Worm (Caenorhabditis elegans) whole organism, L1 larva: Measurements from ENCODE around the gene ZK616.65.

ENCODE experiments used
- C16A3.4 ChIP-seq: fragments of 150-350 bp; optimal IDR thresholded peaks from 2 replicates; lab custom pipeline; 2014; ENCODE audit warnings: missing biosample characterization, missing genetic modification characterization
- C34B4.2 ChIP-seq: sonication (generic microtip); optimal IDR thresholded peaks from 2 replicates; lab custom pipeline; 2017; ENCODE audit warnings: mild to moderate bottlenecking, missing genetic modification characterization, missing compliant biosample characterization
- F16B12.6 ChIP-seq: fragments of 150-350 bp; optimal IDR thresholded peaks from 2 replicates; lab custom pipeline; 2014; ENCODE audit warnings: missing biosample characterization, missing genetic modification characterization
- aha-1 ChIP-seq: fragments of 150-350 bp; optimal IDR thresholded peaks from 2 replicates; lab custom pipeline; 2014; ENCODE audit warnings: missing biosample characterization, missing genetic modification characterization
- alr-1 ChIP-seq: fragments of 200-800 bp; sonication (Bioruptor generic); optimal IDR thresholded peaks from 2 replicates; lab custom pipeline; 2018; ENCODE audit warnings: borderline replicate concordance, mild to moderate bottlenecking, missing genetic modification characterization, missing compliant biosample characterization
- ama-1 ChIP-seq: fragments of 150-350 bp; optimal IDR thresholded peaks from 2 replicates; lab custom pipeline; 2014
- dpl-1 ChIP-seq, 3 experiments: fragments of 150-350 bp in 2 of 3; sonication (generic microtip) in 1 of 3; optimal IDR thresholded peaks; 2 replicates each; lab custom pipeline; 2014 to 2017; ENCODE audit warnings: missing biosample characterization in 3 of 3, missing genetic modification characterization in 3 of 3, missing genetic modification reagents in 3 of 3
- efl-1 ChIP-seq, 4 experiments: fragments of 150-350 bp; optimal IDR thresholded peaks in 3 of 4; peaks in 1 of 4; 1 replicate in 1 of 4; 2 replicates in 3 of 4; lab custom pipeline; 2014; ENCODE audit warnings: missing biosample characterization in 2 of 4, missing genetic modification characterization in 2 of 4, missing genetic modification reagents in 2 of 4
- egl-13 ChIP-seq: sonication (generic microtip); optimal IDR thresholded peaks from 2 replicates; lab custom pipeline; 2016; ENCODE audit warnings: missing genotype, missing genetic modification reagents, missing genetic modification characterization, missing compliant biosample characterization
- elt-2 ChIP-seq: sonication (generic microtip); optimal IDR thresholded peaks from 2 replicates; lab custom pipeline; 2016; ENCODE audit warnings: missing genetic modification characterization, mild to moderate bottlenecking, inconsistent platforms, missing compliant biosample characterization, missing genetic modification reagents
- elt-3 ChIP-seq, 6 experiments: fragments of 150-350 bp in 1 of 6; sonication (generic microtip); optimal IDR thresholded peaks; 2 replicates each; lab custom pipeline; 2017 to 2018; ENCODE audit warnings: missing biosample characterization in 6 of 6, missing genetic modification characterization in 6 of 6, inconsistent platforms in 1 of 6
- ets-5 ChIP-seq: fragments of 200-800 bp; sonication (Bioruptor generic); IDR thresholded peaks from 2 replicates; pipeline ENCODE4 v1.3.6; 2022; ENCODE audit warnings: missing genetic modification characterization, missing compliant biosample characterization
- fkh-10 ChIP-seq: sonication (generic microtip); optimal IDR thresholded peaks from 2 replicates; lab custom pipeline; 2017; ENCODE audit warnings: missing biosample characterization, missing genetic modification reagents, missing genetic modification characterization
- fkh-4 ChIP-seq: sonication (generic microtip); optimal IDR thresholded peaks from 2 replicates; lab custom pipeline; 2016; ENCODE audit warnings: missing compliant biosample characterization, missing genetic modification characterization, borderline replicate concordance
- fkh-8 ChIP-seq: sonication (generic microtip); optimal IDR thresholded peaks from 2 replicates; lab custom pipeline; 2016; ENCODE audit warnings: mild to moderate bottlenecking, missing genetic modification characterization, missing compliant biosample characterization
- fos-1 ChIP-seq: fragments of 150-350 bp; optimal IDR thresholded peaks from 2 replicates; lab custom pipeline; 2014; ENCODE audit warnings: missing biosample characterization, missing genetic modification characterization
- grh-1 ChIP-seq: fragments of 200-800 bp; sonication (Bioruptor generic); IDR thresholded peaks from 2 replicates; pipeline ENCODE4 v1.3.6; 2022; ENCODE audit warnings: missing genetic modification reagents, missing genetic modification characterization, missing compliant biosample characterization
- hlh-17 ChIP-seq: fragments of 200-800 bp; sonication (Bioruptor generic); optimal IDR thresholded peaks from 2 replicates; lab custom pipeline; 2018; ENCODE audit warnings: missing genetic modification characterization, mild to moderate bottlenecking, missing compliant biosample characterization, moderate library complexity, borderline replicate concordance
- hpl-2 ChIP-seq: fragments of 150-350 bp; optimal IDR thresholded peaks from 2 replicates; lab custom pipeline; 2014; ENCODE audit warnings: missing biosample characterization, missing genetic modification reagents, missing genetic modification characterization
- irx-1 ChIP-seq: sonication (generic microtip); optimal IDR thresholded peaks from 2 replicates; lab custom pipeline; 2016; ENCODE audit warnings: missing genetic modification characterization, missing compliant biosample characterization
- lin-13 ChIP-seq: fragments of 150-350 bp; optimal IDR thresholded peaks from 2 replicates; lab custom pipeline; 2014; ENCODE audit warnings: missing biosample characterization, missing genetic modification reagents, missing genetic modification characterization
- lin-15B ChIP-seq: fragments of 150-350 bp; sonication (generic microtip); optimal IDR thresholded peaks from 3 replicates; lab custom pipeline; 2014; ENCODE audit warnings: missing biosample characterization, missing genetic modification characterization
- lin-35 ChIP-seq, 2 experiments: fragments of 150-350 bp; optimal IDR thresholded peaks; 2 replicates each; lab custom pipeline; 2014; ENCODE audit warnings: missing biosample characterization in 2 of 2, missing genetic modification characterization in 2 of 2, missing genetic modification reagents in 2 of 2
- lir-3 ChIP-seq: sonication (generic microtip); optimal IDR thresholded peaks from 2 replicates; lab custom pipeline; 2016; ENCODE audit warnings: mild to moderate bottlenecking, missing genetic modification characterization, moderate library complexity, missing compliant biosample characterization; ENCODE audit not compliant: poor library complexity
- mdl-1 ChIP-seq, 2 experiments: fragments of 150-350 bp; optimal IDR thresholded peaks; 2 replicates each; lab custom pipeline; 2014 to 2017; ENCODE audit warnings: missing biosample characterization in 2 of 2, missing genetic modification characterization in 2 of 2, inconsistent platforms in 1 of 2
- mep-1 ChIP-seq: fragments of 150-350 bp; optimal IDR thresholded peaks from 2 replicates; lab custom pipeline; 2014; ENCODE audit warnings: missing biosample characterization, missing genetic modification characterization
- nhr-12 ChIP-seq: sonication (generic microtip); optimal IDR thresholded peaks from 2 replicates; lab custom pipeline; 2017; ENCODE audit warnings: missing biosample characterization, missing genetic modification characterization
- nhr-20 ChIP-seq: sonication (generic microtip); optimal IDR thresholded peaks from 2 replicates; lab custom pipeline; 2016; ENCODE audit warnings: mild to moderate bottlenecking, missing genetic modification characterization, missing compliant biosample characterization
- nhr-76 ChIP-seq: sonication (generic microtip); optimal IDR thresholded peaks from 2 replicates; lab custom pipeline; 2017; ENCODE audit warnings: missing biosample characterization, missing genetic modification characterization
- nhr-84 ChIP-seq: sonication (generic microtip); optimal IDR thresholded peaks from 2 replicates; lab custom pipeline; 2017; ENCODE audit warnings: missing biosample characterization, missing genetic modification characterization
- nhr-85 ChIP-seq: sonication (generic microtip); peaks from one replicate; lab custom pipeline; 2016; ENCODE audit warnings: missing genetic modification characterization, inconsistent platforms, missing compliant biosample characterization
- pag-3 ChIP-seq: sonication (generic microtip); optimal IDR thresholded peaks from 2 replicates; lab custom pipeline; 2017; ENCODE audit warnings: missing genetic modification characterization, mild to moderate bottlenecking, missing compliant biosample characterization, antibody characterized with exemption, borderline replicate concordance; ENCODE audit not compliant: insufficient read depth
- pax-3 ChIP-seq: fragments of 200-800 bp; sonication (Bioruptor generic); optimal IDR thresholded peaks from 2 replicates; lab custom pipeline; 2018; ENCODE audit warnings: mild to moderate bottlenecking, missing genetic modification characterization, moderate library complexity, missing compliant biosample characterization
- pqm-1 ChIP-seq: sonication (generic microtip); optimal IDR thresholded peaks from 3 replicates; lab custom pipeline; 2017; ENCODE audit warnings: missing biosample characterization, missing genetic modification characterization
- sptf-1 ChIP-seq: fragments of 150-350 bp; optimal IDR thresholded peaks from 2 replicates; lab custom pipeline; 2014; ENCODE audit warnings: missing biosample characterization, missing genetic modification characterization
- swsn-7 ChIP-seq: sonication (generic microtip); optimal IDR thresholded peaks from 2 replicates; lab custom pipeline; 2016; ENCODE audit warnings: missing genetic modification characterization, missing compliant biosample characterization
- tbx-2 ChIP-seq: sonication (generic microtip); optimal IDR thresholded peaks from 2 replicates; lab custom pipeline; 2016; ENCODE audit warnings: missing genetic modification characterization, missing compliant biosample characterization
- tlp-1 ChIP-seq: fragments of 150-350 bp; optimal IDR thresholded peaks from 2 replicates; lab custom pipeline; 2014; ENCODE audit warnings: missing biosample characterization, missing genetic modification characterization
- unc-130 ChIP-seq: fragments of 150-350 bp; optimal IDR thresholded peaks from 2 replicates; lab custom pipeline; 2017; ENCODE audit warnings: missing biosample characterization, missing genetic modification characterization, inconsistent platforms
- unc-30 ChIP-seq: sonication (generic microtip); optimal IDR thresholded peaks from 2 replicates; lab custom pipeline; 2017; ENCODE audit warnings: missing biosample characterization, missing genetic modification characterization
- unc-62 ChIP-seq: fragments of 150-350 bp; optimal IDR thresholded peaks from 2 replicates; lab custom pipeline; 2014; ENCODE audit warnings: missing biosample characterization, missing genetic modification reagents, missing genetic modification characterization
- unc-86 ChIP-seq: sonication (generic microtip); optimal IDR thresholded peaks from 2 replicates; lab custom pipeline; 2016; ENCODE audit warnings: missing genetic modification characterization, missing compliant biosample characterization
- xbp-1 ChIP-seq: sonication (generic microtip); optimal IDR thresholded peaks from 2 replicates; lab custom pipeline; 2016; ENCODE audit warnings: missing genetic modification characterization, missing compliant biosample characterization
- zag-1 ChIP-seq: fragments of 150-350 bp; optimal IDR thresholded peaks from 2 replicates; lab custom pipeline; 2014; ENCODE audit warnings: missing biosample characterization, missing genetic modification characterization
- ztf-11 ChIP-seq, 2 experiments: sonication (generic microtip); optimal IDR thresholded peaks; 2 replicates each; lab custom pipeline; 2016 to 2017; ENCODE audit warnings: missing genetic modification characterization in 2 of 2, missing biosample characterization in 1 of 2, missing compliant biosample characterization in 1 of 2
- ztf-4 ChIP-seq: fragments of 150-350 bp; optimal IDR thresholded peaks from 2 replicates; lab custom pipeline; 2014; ENCODE audit warnings: missing biosample characterization, missing genetic modification characterization

Gene ZK616.65

ce11 chrIV:5368860-5369259 lies 42.2 kb downstream of the ZK616.65 start (continued):
- no peak for TF ChIP-seq tlp-1
- no peak for TF ChIP-seq unc-130 (tag; lab: Kevin White, UChicago)
- TF ChIP-seq, all 84 proteins: peak for 25

DNA sequence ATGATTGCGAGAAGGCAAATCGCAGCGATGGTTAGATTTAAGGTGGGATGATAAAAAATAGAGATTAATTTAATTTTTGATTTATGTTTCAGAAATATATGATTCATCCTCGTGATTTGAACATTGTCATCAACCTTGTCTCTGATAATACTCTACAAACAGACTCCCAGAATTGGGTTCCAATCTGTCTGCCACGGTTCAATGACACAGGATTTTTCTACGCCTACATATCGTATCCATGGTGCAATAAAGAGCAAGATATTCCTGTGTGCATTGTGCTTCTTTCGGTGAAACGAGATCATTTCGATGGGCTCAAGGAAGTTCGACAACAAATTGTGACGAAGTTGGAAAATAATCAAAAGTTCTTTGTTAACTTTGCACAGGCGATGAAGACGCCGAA lies 43.1 kb downstream of the ZK616.65 start:
- TF ChIP-seq pag-3 (tag; lab: Kevin White, UChicago) (no peak), fkh-4 (tag; lab: Kevin White, UChicago) (no peak), fkh-10 (no peak), lir-3 (tag; lab: Kevin White, UChicago) (no peak), efl-1 (optimal IDR thresholded peaks at IDR 0.05; lab: Kevin White, UChicago) (no peak), efl-1 (GFP tag; optimal IDR thresholded peaks at IDR 0.05 in 1 of 2; lab: Kevin White, UChicago) (peak in 1 of 2 experiments; percentile 92)

DNA sequence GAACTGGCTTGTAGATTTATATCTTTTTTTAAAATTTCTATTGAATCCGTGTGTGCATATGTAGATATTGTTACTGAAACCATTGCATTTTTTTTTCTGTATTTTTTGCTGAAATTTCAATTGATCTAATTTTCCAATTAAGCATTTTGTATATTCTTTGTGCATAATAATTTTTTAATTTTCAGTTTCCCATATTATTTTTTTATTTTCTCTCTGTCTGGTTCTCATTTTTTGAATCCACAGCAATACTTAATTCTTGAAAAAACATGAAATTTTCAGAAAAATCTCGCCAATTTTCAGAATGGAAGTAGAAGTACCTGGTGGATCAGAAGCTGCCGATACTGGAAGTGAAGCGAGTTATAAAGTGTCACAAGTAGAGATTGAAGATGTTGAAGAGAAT lies 44.5 kb downstream of the ZK616.65 start, which contains the start of gene sand-1:
Gene sand-1 (plus strand): TSS at position 301 of the 400 bp plus-strand sequence.
- TF ChIP-seq fos-1 (tag; lab: Kevin White, UChicago) (no peak), unc-130 (tag; lab: Kevin White, UChicago) (no peak), F16B12.6 (tag; lab: Kevin White, UChicago) (no peak), mdl-1 (tag; optimal IDR thresholded peaks at IDR 0.05; lab: Kevin White, UChicago) (no peak), lin-13 (GFP tag; lab: Kevin White, UChicago) (no peak), lin-35 (GFP tag; optimal IDR thresholded peaks at IDR 0.05; lab: Kevin White, UChicago) (no peak), lin-15B (tag; lab: Kevin White, UChicago) (no peak), nhr-12 (tag; lab: Kevin White, UChicago) (no peak), elt-3 (tag; optimal IDR thresholded peaks at IDR 0.05; lab: Kevin White, UChicago) (no peak), unc-62 (GFP tag; lab: Kevin White, UChicago) (no peak), ets-5 (GFP tag; lab: Robert Waterston, UW) (no peak), egl-13 (tag; lab: Kevin White, UChicago) (no peak), nhr-76 (tag; lab: Kevin White, UChicago) (no peak), hpl-2 (no peak), unc-30 (tag; lab: Kevin White, UChicago) (no peak), tbx-2 (tag; lab: Kevin White, UChicago) (no peak), alr-1 (tag; lab: Kevin White, UChicago) (no peak), hlh-17 (GFP tag; lab: Kevin White, UChicago) (no peak)
- TF ChIP-seq, all 84 proteins: peak for 0

- TF ChIP-seq dpl-1 (GFP tag; optimal IDR thresholded peaks at IDR 0.05; lab: Kevin White, UChicago) (peak; percentile 67 to 82 (median 81)), unc-86 (peak; percentile 72), fkh-8 (peak; percentile 71), pax-3 (tag; lab: Kevin White, UChicago) (peak; percentile 65), sptf-1 (tag; lab: Kevin White, UChicago) (no peak), xbp-1 (tag; lab: Kevin White, UChicago) (peak; percentile 87), tlp-1 (no peak), pqm-1 (tag; lab: Kevin White, UChicago) (no peak), zag-1 (tag; lab: Kevin White, UChicago) (no peak), ztf-4 (peak; percentile 34), swsn-7 (tag; lab: Kevin White, UChicago) (peak; percentile 79), F16B12.6 (tag; lab: Kevin White, UChicago) (peak; percentile 88), unc-62 (GFP tag; lab: Kevin White, UChicago) (no peak), elt-2 (peak; percentile 57), grh-1 (peak; percentile 71), C34B4.2 (tag; lab: Kevin White, UChicago) (no peak), C16A3.4 (tag; lab: Kevin White, UChicago) (peak; percentile 71), irx-1 (peak; percentile 86), tbx-2 (tag; lab: Kevin White, UChicago) (peak; percentile 88), lin-13 (GFP tag; lab: Kevin White, UChicago) (peak; percentile 43), aha-1 (tag; lab: Kevin White, UChicago) (no peak), nhr-85 (tag; lab: Kevin White, UChicago) (peak; percentile 86), mep-1 (tag; lab: Kevin White, UChicago) (peak; percentile 93), nhr-20 (tag; lab: Kevin White, UChicago) (peak; percentile 79), elt-3 (tag; optimal IDR thresholded peaks at IDR 0.05; lab: Kevin White, UChicago) (peak in 2 of 6 experiments; percentile 31 to 42), nhr-84 (tag; lab: Kevin White, UChicago) (no peak), ztf-11 (tag; optimal IDR thresholded peaks at IDR 0.05; lab: Kevin White, UChicago) (peak in 1 of 2 experiments; percentile 89), ama-1 (lab: Kevin White, UChicago) (no peak)
Observed at ce11 chrIV:5364135-5364609, 46.8 kb downstream of the ZK616.65 start, which contains the start of the genes hda-6 and F41H10.4. TSS of gene hda-6 (minus strand) at chrIV:5364306. TSS of gene F41H10.4 (plus strand) at chrIV:5364559.
